Fruit fly (Drosophila melanogaster) whole organism, embryonic: ENCODE data around the gene hydra.

ENCODE experiments used
- Atf-2 ChIP-seq: fragments of 200-800 bp; sonication (Bioruptor generic); optimal IDR thresholded peaks from 2 replicates; lab custom pipeline; 2016; ENCODE audit warnings: missing biosample characterization, missing genetic modification characterization
- CG10147 ChIP-seq: fragments of 200-800 bp; sonication (Bioruptor generic); optimal IDR thresholded peaks from 2 replicates; lab custom pipeline; 2019; ENCODE audit warnings: missing biosample characterization, mild to moderate bottlenecking, missing genetic modification characterization, moderate library complexity
- CG10565 ChIP-seq: fragments of 200-800 bp; sonication (Bioruptor generic); optimal IDR thresholded peaks from 3 replicates; lab custom pipeline; 2016; ENCODE audit warnings: missing biosample characterization, mild to moderate bottlenecking, missing genetic modification characterization
- CG12071 ChIP-seq: fragments of 200-800 bp; sonication (Bioruptor generic); optimal IDR thresholded peaks from 3 replicates; lab custom pipeline; 2018; ENCODE audit warnings: missing biosample characterization, mild to moderate bottlenecking, missing genetic modification characterization
- CG12219 ChIP-seq: fragments of 200-800 bp; sonication (Bioruptor generic); optimal IDR thresholded peaks from 3 replicates; lab custom pipeline; 2018; ENCODE audit warnings: missing biosample characterization, mild to moderate bottlenecking, missing genetic modification characterization
- CG13296 ChIP-seq: fragments of 200-800 bp; sonication (Bioruptor generic); optimal IDR thresholded peaks from 3 replicates; lab custom pipeline; 2018; ENCODE audit warnings: missing biosample characterization, mild to moderate bottlenecking, missing genetic modification characterization
- CG14860 ChIP-seq: fragments of 200-800 bp; sonication (Bioruptor generic); IDR thresholded peaks from 3 replicates; pipeline ENCODE4 v1.3.6; 2022; ENCODE audit warnings: missing biosample characterization, missing genetic modification characterization; ENCODE audit not compliant: partially characterized antibody
- CG15073 ChIP-seq: fragments of 200-800 bp; sonication (Bioruptor generic); optimal IDR thresholded peaks from 2 replicates; lab custom pipeline; 2016; ENCODE audit warnings: missing biosample characterization, missing genetic modification characterization
- CG2199 ChIP-seq: fragments of 200-800 bp; sonication (Bioruptor generic); IDR thresholded peaks from 3 replicates; pipeline ENCODE4 v1.3.6; 2022; ENCODE audit warnings: missing biosample characterization, missing genetic modification characterization
- CG3065 ChIP-seq: fragments of 200-800 bp; sonication (Bioruptor generic); optimal IDR thresholded peaks from 2 replicates; lab custom pipeline; 2016; ENCODE audit warnings: missing biosample characterization, missing genetic modification characterization
- CG34224 ChIP-seq: fragments of 200-800 bp; sonication (Bioruptor generic); IDR thresholded peaks from 3 replicates; pipeline ENCODE4 v1.3.6; 2022; ENCODE audit warnings: missing biosample characterization, missing genetic modification characterization; ENCODE audit not compliant: partially characterized antibody
- CG4360 ChIP-seq: fragments of 200-800 bp; sonication (Bioruptor generic); IDR thresholded peaks from 2 replicates; pipeline ENCODE4 v1.3.6; 2022; ENCODE audit warnings: missing biosample characterization, missing genetic modification characterization
- CG5180 ChIP-seq: fragments of 200-800 bp; sonication (Bioruptor generic); optimal IDR thresholded peaks from 3 replicates; lab custom pipeline; 2017; ENCODE audit warnings: missing biosample characterization, missing genetic modification characterization, mild to moderate bottlenecking, moderate library complexity, missing genetic modification reagents
- CG7786 ChIP-seq: fragments of 200-800 bp; sonication (Bioruptor generic); optimal IDR thresholded peaks from 2 replicates; lab custom pipeline; 2016; ENCODE audit warnings: missing biosample characterization, missing genetic modification characterization
- CG8281 ChIP-seq: fragments of 200-800 bp; sonication (Bioruptor generic); optimal IDR thresholded peaks from 2 replicates; lab custom pipeline; 2018; ENCODE audit warnings: missing biosample characterization, mild to moderate bottlenecking, missing genetic modification characterization, moderate library complexity
- Dek ChIP-seq: fragments of 200-800 bp; sonication (Bioruptor generic); optimal IDR thresholded peaks from 3 replicates; lab custom pipeline; 2019; ENCODE audit warnings: missing biosample characterization, mild to moderate bottlenecking, missing genetic modification characterization, moderate library complexity
- Ets65A ChIP-seq: fragments of 200-800 bp; sonication (Bioruptor generic); peaks from one replicate; lab custom pipeline; 2016; ENCODE audit warnings: missing biosample characterization, missing genetic modification characterization
- Hr78 ChIP-seq, 2 experiments: fragments of 200-800 bp in 1 of 2; fragments of >200 bp in 1 of 2; sonication (Bioruptor generic) in 1 of 2; optimal IDR thresholded peaks; 2 replicates each; lab custom pipeline; 2017 to 2019; ENCODE audit warnings: missing biosample characterization in 2 of 2, missing genetic modification characterization in 2 of 2, mild to moderate bottlenecking in 1 of 2, moderate library complexity in 1 of 2
- Jarid2 ChIP-seq: fragments of 200-800 bp; sonication (Bioruptor generic); optimal IDR thresholded peaks from 3 replicates; lab custom pipeline; 2017; ENCODE audit warnings: mild to moderate bottlenecking, missing biosample characterization, missing genetic modification reagents, missing genetic modification characterization
- MBD-R2 ChIP-seq: fragments of 200-800 bp; sonication (Bioruptor generic); IDR thresholded peaks from 2 replicates; pipeline ENCODE4 v1.3.6; 2022; ENCODE audit warnings: missing biosample characterization, missing genetic modification characterization
- Vsx1 ChIP-seq: fragments of 200-800 bp; sonication (Bioruptor generic); optimal IDR thresholded peaks from 2 replicates; lab custom pipeline; 2017; ENCODE audit warnings: missing biosample characterization, mild to moderate bottlenecking, missing genetic modification characterization, missing genetic modification reagents
- Xbp1 ChIP-seq: fragments of 200-800 bp; sonication (Bioruptor generic); optimal IDR thresholded peaks from 3 replicates; lab custom pipeline; 2016; ENCODE audit warnings: missing biosample characterization, mild to moderate bottlenecking, missing genetic modification characterization
- bowl ChIP-seq: fragments of 200-800 bp; sonication (Bioruptor generic); IDR thresholded peaks from 2 replicates; pipeline ENCODE4 v1.3.6; 2022; ENCODE audit warnings: missing biosample characterization, missing genetic modification characterization
- cad ChIP-seq: fragments of >200 bp; optimal IDR thresholded peaks from 2 replicates; lab custom pipeline; 2017; ENCODE audit warnings: missing biosample characterization, missing genetic modification characterization
- chn ChIP-seq: fragments of 200-800 bp; sonication (Bioruptor generic); optimal IDR thresholded peaks from 2 replicates; lab custom pipeline; 2016; ENCODE audit warnings: missing biosample characterization, missing genetic modification characterization
- dimm ChIP-seq: fragments of 200-800 bp; sonication (Bioruptor generic); IDR thresholded peaks from 2 replicates; pipeline ENCODE4 v1.3.6; 2022; ENCODE audit warnings: missing biosample characterization, missing genetic modification characterization
- dpn ChIP-seq, 2 experiments: fragments of 200-800 bp; sonication (Bioruptor generic); optimal IDR thresholded peaks; 3 replicates each; lab custom pipeline; 2016; ENCODE audit warnings: missing biosample characterization in 2 of 2, missing genetic modification characterization in 2 of 2
- gem ChIP-seq: fragments of 200-800 bp; sonication (Bioruptor generic); optimal IDR thresholded peaks from 2 replicates; lab custom pipeline; 2019; ENCODE audit warnings: missing biosample characterization, mild to moderate bottlenecking, missing genetic modification characterization, moderate library complexity
- hth ChIP-seq: fragments of >200 bp; optimal IDR thresholded peaks from 2 replicates; lab custom pipeline; 2017; ENCODE audit warnings: inconsistent platforms
- insv ChIP-seq, 2 experiments: fragments of 200-800 bp; sonication (Bioruptor generic); optimal IDR thresholded peaks; 3 replicates each; lab custom pipeline; 2016 to 2018; ENCODE audit warnings: missing biosample characterization in 2 of 2, missing genetic modification characterization in 2 of 2
- kni ChIP-seq: fragments of 200-800 bp; sonication (Bioruptor generic); optimal IDR thresholded peaks from 3 replicates; lab custom pipeline; 2017; ENCODE audit warnings: mild to moderate bottlenecking, missing biosample characterization, missing genetic modification reagents, missing genetic modification characterization
- lov ChIP-seq, 2 experiments: fragments of 200-800 bp in 1 of 2; fragments of >200 bp in 1 of 2; sonication (Bioruptor generic) in 1 of 2; IDR thresholded peaks in 1 of 2; optimal IDR thresholded peaks in 1 of 2; 2 replicates in 1 of 2; 3 replicates in 1 of 2; pipeline versions ENCODE4 v1.3.6 to Lab custom; 2017 to 2022; ENCODE audit warnings: missing biosample characterization in 1 of 2, missing genetic modification characterization in 1 of 2
- nerfin-1 ChIP-seq: fragments of 200-800 bp; sonication (Bioruptor generic); optimal IDR thresholded peaks from 3 replicates; lab custom pipeline; 2019; ENCODE audit warnings: missing biosample characterization, mild to moderate bottlenecking, missing genetic modification characterization, moderate library complexity
- odd ChIP-seq: fragments of 200-800 bp; sonication (Bioruptor generic); optimal IDR thresholded peaks from 2 replicates; lab custom pipeline; 2017; ENCODE audit warnings: missing biosample characterization, mild to moderate bottlenecking, missing genetic modification characterization
- p53 ChIP-seq: fragments of 200-800 bp; sonication (Bioruptor generic); optimal IDR thresholded peaks from 2 replicates; lab custom pipeline; 2016; ENCODE audit warnings: missing biosample characterization, missing genetic modification characterization
- pho ChIP-seq: fragments of 200-800 bp; sonication (Bioruptor generic); optimal IDR thresholded peaks from 2 replicates; lab custom pipeline; 2016; ENCODE audit warnings: missing biosample characterization, missing genetic modification characterization
- phol ChIP-seq: fragments of 200-800 bp; sonication (Bioruptor generic); optimal IDR thresholded peaks from 3 replicates; lab custom pipeline; 2018; ENCODE audit warnings: missing biosample characterization, mild to moderate bottlenecking, missing genetic modification characterization, moderate library complexity
- rib ChIP-seq: fragments of 200-800 bp; sonication (Bioruptor generic); IDR thresholded peaks from 2 replicates; pipeline ENCODE4 v1.3.6; 2022; ENCODE audit warnings: missing biosample characterization, missing genetic modification characterization
- seq ChIP-seq: fragments of 200-800 bp; sonication (Bioruptor generic); IDR thresholded peaks from 2 replicates; pipeline ENCODE4 v1.3.6; 2022; ENCODE audit warnings: missing biosample characterization, missing genetic modification characterization
- sqz ChIP-seq: fragments of 200-800 bp; sonication (Bioruptor generic); optimal IDR thresholded peaks from 3 replicates; lab custom pipeline; 2018; ENCODE audit warnings: missing biosample characterization, mild to moderate bottlenecking, missing genetic modification characterization
- stc ChIP-seq: fragments of 200-800 bp; sonication (Bioruptor generic); IDR thresholded peaks from 2 replicates; pipeline ENCODE4 v1.3.6; 2022; ENCODE audit warnings: missing biosample characterization, missing genetic modification characterization
- tgo ChIP-seq: fragments of 200-800 bp; sonication (Bioruptor generic); IDR thresholded peaks from 3 replicates; pipeline ENCODE4 v1.3.6; 2022; ENCODE audit warnings: missing biosample characterization, missing genetic modification characterization
- tin ChIP-seq: fragments of 200-800 bp; sonication (Bioruptor generic); optimal IDR thresholded peaks from 3 replicates; lab custom pipeline; 2016; ENCODE audit warnings: missing biosample characterization, missing genetic modification characterization
- tll ChIP-seq, 2 experiments: fragments of 200-800 bp in 1 of 2; fragments of >200 bp in 1 of 2; sonication (Bioruptor generic) in 1 of 2; optimal IDR thresholded peaks; 2 replicates each; lab custom pipeline; 2017 to 2019; ENCODE audit warnings: missing biosample characterization in 2 of 2, missing genetic modification characterization in 2 of 2, mild to moderate bottlenecking in 1 of 2, moderate library complexity in 1 of 2
- toy ChIP-seq: fragments of 200-800 bp; sonication (Bioruptor generic); IDR thresholded peaks from 2 replicates; pipeline ENCODE4 v1.3.6; 2022; ENCODE audit warnings: missing biosample characterization, missing genetic modification characterization
- ttk ChIP-seq: fragments of 200-800 bp; sonication (Bioruptor generic); IDR thresholded peaks from 2 replicates; pipeline ENCODE4 v2.1.2; 2022; ENCODE audit warnings: missing biosample characterization, missing genetic modification characterization
- z ChIP-seq: fragments of 200-800 bp; sonication (Bioruptor generic); IDR thresholded peaks from 3 replicates; pipeline ENCODE4 v1.3.6; 2022; ENCODE audit warnings: missing biosample characterization, missing genetic modification characterization

Gene hydra

DNA sequence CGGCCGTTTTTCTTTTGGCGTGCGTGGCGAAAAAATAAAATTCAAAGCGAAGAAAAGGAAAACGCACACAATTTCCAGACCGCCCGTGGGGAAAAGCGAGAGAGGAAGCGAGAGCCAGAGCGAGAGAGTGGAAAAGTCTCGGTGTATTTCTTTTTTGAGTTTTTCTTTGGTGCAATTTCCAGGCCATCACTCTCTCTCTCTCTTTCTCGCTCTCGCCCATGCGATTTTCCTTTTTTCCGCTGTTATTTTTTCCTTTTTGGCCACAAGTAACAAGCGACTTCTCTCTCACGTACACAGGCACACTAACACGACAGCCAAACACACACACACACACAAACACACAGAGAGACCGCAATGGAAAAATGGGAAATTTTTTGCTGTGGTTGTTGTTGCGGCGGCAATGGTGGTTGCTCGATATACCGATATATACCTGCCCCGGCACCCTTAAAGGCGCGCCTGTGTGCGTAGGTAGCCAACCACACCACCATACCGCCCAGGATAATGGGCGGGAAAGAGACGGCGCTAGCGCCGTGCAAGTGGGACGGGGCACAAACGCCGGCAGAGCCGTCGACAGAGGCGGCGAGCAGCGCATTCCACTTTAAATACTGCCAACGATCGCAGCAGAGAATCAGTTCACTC, 17.1 kb upstream of the hydra start (continued):
- TF ChIP-seq CG4360 (GFP tag; lab: Robert Waterston, UW): peak; percentile 99
- peak; percentile 69 for TF ChIP-seq kni (GFP tag; lab: Kevin White, UChicago)
- no peak for TF ChIP-seq CG34224
- TF ChIP-seq Dek (tag; lab: Kevin White, UChicago): no peak
- no peak for TF ChIP-seq CG7786 (GFP tag; lab: Kevin White, UChicago)
- peak; percentile 80 for TF ChIP-seq sqz

DNA sequence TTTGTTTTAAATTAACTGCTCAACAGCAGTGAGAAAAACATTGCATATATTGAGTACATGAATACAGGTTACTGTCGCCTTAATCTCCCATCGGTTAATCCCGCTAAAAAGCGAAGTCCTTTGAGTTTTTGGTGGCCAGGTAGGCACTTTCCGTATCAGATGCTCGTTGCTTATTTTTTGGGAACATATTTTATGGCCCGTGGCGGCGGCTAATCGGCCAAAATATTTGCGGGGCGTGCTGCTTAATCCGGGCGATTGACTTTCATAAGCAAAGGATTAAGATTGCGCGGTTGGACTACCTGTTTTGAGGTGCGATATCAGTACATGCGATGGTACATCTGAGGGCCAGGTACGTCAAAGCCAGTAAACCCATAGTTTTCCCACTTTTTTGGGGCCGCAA, 14.3 kb upstream of the hydra start:
- TF ChIP-seq Ets65A (GFP tag; lab: Kevin White, UChicago): peak; percentile 24
- TF ChIP-seq dpn (GFP tag; optimal IDR thresholded peaks at IDR 0.05; lab: Kevin White, UChicago): no peak
- peak in 1 of 2 experiments; percentile 85 for TF ChIP-seq tll (GFP tag; optimal IDR thresholded peaks at IDR 0.05; lab: Kevin White, UChicago)
- TF ChIP-seq cad: peak; percentile 72

DNA sequence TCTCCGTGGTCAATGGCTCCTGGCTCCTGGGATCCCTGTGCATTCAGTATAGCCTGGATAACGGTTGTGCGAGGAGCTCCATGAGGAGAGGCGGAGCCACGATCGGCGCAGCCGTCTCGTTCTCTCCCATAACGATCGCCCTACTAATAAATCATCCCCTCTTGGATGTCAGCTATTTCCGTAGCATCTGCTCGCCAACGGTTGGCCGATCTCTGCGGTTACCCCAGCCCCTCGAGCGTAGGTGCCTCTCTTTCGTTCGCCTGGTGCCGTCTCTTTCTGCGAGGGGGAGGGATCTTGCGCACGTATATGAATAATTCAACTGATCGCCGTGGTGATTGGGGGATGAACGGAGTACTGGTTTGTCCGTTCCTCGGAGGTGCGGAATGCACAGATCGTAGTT, 13.6 kb upstream of the hydra start, which contains the start of gene run:
Gene run (plus strand): TSS at position 217 of the 400 bp plus-strand sequence.
- TF ChIP-seq CG8281 (no peak), rib (GFP tag; lab: Robert Waterston, UW) (no peak), tgo (GFP tag; lab: Robert Waterston, UW) (no peak), tin (no peak), toy (GFP tag; lab: Robert Waterston, UW) (no peak), Hr78 (GFP tag; optimal IDR thresholded peaks at IDR 0.05; lab: Kevin White, UChicago) (no peak), chn (GFP tag; lab: Kevin White, UChicago) (no peak), CG15073 (GFP tag; lab: Kevin White, UChicago) (no peak), p53 (GFP tag; lab: Kevin White, UChicago) (no peak), dimm (GFP tag; lab: Robert Waterston, UW) (no peak), pho (GFP tag; lab: Kevin White, UChicago) (no peak), gem (tag; lab: Kevin White, UChicago) (no peak), CG10147 (GFP tag; lab: Kevin White, UChicago) (no peak), Jarid2 (GFP tag; lab: Kevin White, UChicago) (peak; percentile 41), CG5180 (GFP tag; lab: Kevin White, UChicago) (no peak), CG10565 (GFP tag; lab: Kevin White, UChicago) (no peak), Xbp1 (GFP tag; lab: Kevin White, UChicago) (no peak), CG14860 (GFP tag; lab: Robert Waterston, UW) (no peak), CG3065 (GFP tag; lab: Kevin White, UChicago) (no peak), MBD-R2 (GFP tag; lab: Robert Waterston, UW) (no peak), lov (optimal IDR thresholded peaks at IDR 0.05; lab: Kevin White, UChicago) (no peak), lov (GFP tag; IDR thresholded peaks at IDR 0.05; lab: Robert Waterston, UW) (no peak), insv (GFP tag; optimal IDR thresholded peaks at IDR 0.05; lab: Kevin White, UChicago) (no peak), Atf-2 (GFP tag; lab: Kevin White, UChicago) (no peak), odd (GFP tag; lab: Kevin White, UChicago) (no peak), nerfin-1 (tag; lab: Kevin White, UChicago) (no peak), stc (no peak), CG12071 (GFP tag; lab: Kevin White, UChicago) (no peak), CG13296 (GFP tag; lab: Kevin White, UChicago) (no peak), CG2199 (GFP tag; lab: Robert Waterston, UW) (no peak), sqz (peak; percentile 0), Vsx1 (no peak), seq (GFP tag; lab: Robert Waterston, UW) (peak; percentile 53; the same call in 1 of the 2 replicates), ttk (GFP tag; lab: Robert Waterston, UW) (peak; percentile 49; the same call in 1 of the 2 replicates), z (GFP tag; lab: Robert Waterston, UW) (0 out of 3 replicates have a peak, but pooled peaks have one; percentile 54), bowl (no peak), phol (tag; lab: Kevin White, UChicago) (no peak), hth (peak; percentile 63), CG12219 (no peak)
